Worm (Caenorhabditis elegans) whole organism, mixed stage, embryonic: ENCODE measurements around the gene K11D12.6.

ENCODE experiments used
- ces-1 ChIP-seq: fragments of 150-350 bp; optimal IDR thresholded peaks from 2 replicates; lab custom pipeline; 2014; ENCODE audit warnings: missing biosample characterization, missing genetic modification reagents, missing genetic modification characterization
- drap-1 ChIP-seq: fragments of 200-800 bp; sonication (Bioruptor generic); optimal IDR thresholded peaks from 3 replicates; lab custom pipeline; 2018; ENCODE audit warnings: mild to moderate bottlenecking, missing genetic modification characterization, missing compliant biosample characterization
- lsy-2 ChIP-seq: fragments of 150-350 bp; optimal IDR thresholded peaks from 2 replicates; lab custom pipeline; 2014; ENCODE audit warnings: missing biosample characterization, missing genetic modification characterization
- unc-39 ChIP-seq: fragments of 150-350 bp; optimal IDR thresholded peaks from 2 replicates; lab custom pipeline; 2014; ENCODE audit warnings: missing biosample characterization, missing genetic modification characterization
- unc-62 ChIP-seq: fragments of 150-350 bp; optimal IDR thresholded peaks from 2 replicates; lab custom pipeline; 2014; ENCODE audit warnings: missing biosample characterization, missing genetic modification reagents, missing genetic modification characterization
- ztf-11 ChIP-seq: fragments of 150-350 bp; optimal IDR thresholded peaks from 2 replicates; lab custom pipeline; 2014; ENCODE audit warnings: missing biosample characterization, missing genetic modification characterization

DNA sequence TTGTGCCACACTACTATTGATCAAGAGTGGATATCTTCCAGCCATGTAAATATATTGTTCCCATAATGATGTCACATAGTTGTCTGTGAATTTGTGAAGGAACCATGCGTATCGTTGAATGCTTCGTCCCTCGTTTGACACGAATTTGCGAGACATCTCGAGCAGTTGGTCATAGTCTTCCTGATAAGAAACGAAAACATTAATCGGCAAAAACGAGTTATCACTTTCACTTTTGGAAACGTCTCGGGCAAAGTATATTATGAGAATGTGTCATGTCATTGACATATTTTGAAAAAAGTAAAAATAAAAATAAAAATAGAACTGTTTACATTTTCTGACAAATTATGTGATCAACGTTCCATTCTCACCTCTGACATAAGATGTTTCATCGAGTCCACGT lies 8.5 kb downstream of the K11D12.6 start:
- TF ChIP-seq ztf-11 (no peak), unc-62 (GFP tag; lab: Kevin White, UChicago) (no peak), unc-39 (tag; lab: Kevin White, UChicago) (no peak), ces-1 (GFP tag; lab: Kevin White, UChicago) (no peak), drap-1 (no peak), lsy-2 (tag; lab: Kevin White, UChicago) (no peak)
